Fruit fly (Drosophila melanogaster) whole organism: Measurements from ENCODE around the gene Gem2.

Experiments
- CG8478 ChIP-seq: fragments of >200 bp; optimal IDR thresholded peaks from 2 replicates; lab custom pipeline; 2018; ENCODE audit warnings: inconsistent platforms
- Dll ChIP-seq: fragments of >200 bp; optimal IDR thresholded peaks from 2 replicates; lab custom pipeline; 2017
- psq ChIP-seq: fragments of >200 bp; optimal IDR thresholded peaks from 2 replicates; lab custom pipeline; 2017

dm6 chr3L:19056857-19057324 lies 43.3 kb downstream of the Gem2 start:
- TF ChIP-seq psq (lab: Kevin White, UChicago) (no peak), Dll (lab: Kevin White, UChicago) (no peak), CG8478 (lab: Kevin White, UChicago) (no peak)
